Worm (Caenorhabditis elegans) whole organism, L3 larva: ENCODE data around the gene ZK1098.6.

Experiments used
- ama-1 ChIP-seq: fragments of 150-350 bp; optimal IDR thresholded peaks from 2 replicates; lab custom pipeline; 2018
- lin-15B ChIP-seq: fragments of 150-350 bp; optimal IDR thresholded peaks from 2 replicates; lab custom pipeline; 2014; ENCODE audit warnings: missing biosample characterization, missing genetic modification characterization
- mdl-1 ChIP-seq: fragments of 150-350 bp; optimal IDR thresholded peaks from 2 replicates; lab custom pipeline; 2014; ENCODE audit warnings: missing biosample characterization, missing genetic modification characterization
- pqm-1 ChIP-seq: fragments of 150-350 bp; optimal IDR thresholded peaks from 2 replicates; lab custom pipeline; 2017; ENCODE audit warnings: missing biosample characterization, missing genetic modification characterization, inconsistent platforms
- skn-1 ChIP-seq: fragments of 150-350 bp; optimal IDR thresholded peaks from 2 replicates; lab custom pipeline; 2014; ENCODE audit warnings: missing biosample characterization, missing genetic modification characterization
- snpc-4 ChIP-seq: fragments of 150-350 bp; optimal IDR thresholded peaks from 2 replicates; lab custom pipeline; 2014; ENCODE audit warnings: missing biosample characterization, missing genetic modification characterization
- ztf-11 ChIP-seq: fragments of 150-350 bp; optimal IDR thresholded peaks from 2 replicates; lab custom pipeline; 2014; ENCODE audit warnings: missing biosample characterization, missing genetic modification characterization

DNA sequence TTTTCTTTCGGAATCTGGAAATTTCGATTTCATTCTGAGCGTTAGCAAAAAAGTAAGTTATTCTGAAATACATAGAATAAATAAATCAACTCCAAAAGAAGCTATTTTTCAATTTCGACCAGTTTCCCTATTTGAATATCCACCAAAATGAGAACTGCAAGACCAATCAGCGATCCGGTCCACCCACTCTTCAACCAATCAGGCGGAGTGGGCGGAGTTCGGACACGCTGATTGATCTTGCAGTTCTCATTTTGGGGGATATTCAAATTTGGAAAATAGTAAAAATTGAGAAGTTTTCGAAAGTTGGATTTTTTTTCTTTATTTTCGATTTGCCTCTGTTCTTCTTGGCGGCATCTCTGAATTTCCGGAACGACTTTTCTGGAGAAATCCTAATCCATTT lies 43.9 kb downstream of the ZK1098.6 start:
- no peak for TF ChIP-seq ama-1 (lab: Kevin White, UChicago)
- no peak for TF ChIP-seq pqm-1 (tag; lab: Kevin White, UChicago)
- peak; percentile 45 for TF ChIP-seq lin-15B (tag; lab: Kevin White, UChicago)
- TF ChIP-seq ztf-11 (tag; lab: Kevin White, UChicago), result no peak
- no peak for TF ChIP-seq skn-1 (tag; lab: Kevin White, UChicago)
- TF ChIP-seq snpc-4 (tag; lab: Kevin White, UChicago), result no peak
- TF ChIP-seq mdl-1 (tag; lab: Kevin White, UChicago), result no peak
